Worm (Caenorhabditis elegans) whole organism, L2 larva: ENCODE measurements around the gene fbxb-79.

Experiments used
- C34F6.9 ChIP-seq: fragments of 150-350 bp; optimal IDR thresholded peaks from 2 replicates; lab custom pipeline; 2014; ENCODE audit warnings: missing biosample characterization, missing genetic modification characterization
- F13H6.1 ChIP-seq: sonication (generic microtip); optimal IDR thresholded peaks from 2 replicates; lab custom pipeline; 2016; ENCODE audit warnings: missing genetic modification characterization, missing compliant biosample characterization
- R02D3.7 ChIP-seq: fragments of 150-350 bp; optimal IDR thresholded peaks from 2 replicates; lab custom pipeline; 2014; ENCODE audit warnings: missing biosample characterization, missing genetic modification characterization
- Y55F3AM.14 ChIP-seq: fragments of 200-800 bp; sonication (Bioruptor generic); optimal IDR thresholded peaks from 2 replicates; lab custom pipeline; 2018; ENCODE audit warnings: mild to moderate bottlenecking, missing genetic modification characterization, missing compliant biosample characterization
- alr-1 ChIP-seq: fragments of 150-350 bp; optimal IDR thresholded peaks from 2 replicates; lab custom pipeline; 2014; ENCODE audit warnings: missing biosample characterization, missing genetic modification characterization
- aly-2 ChIP-seq: fragments of 150-350 bp; optimal IDR thresholded peaks from 2 replicates; lab custom pipeline; 2014; ENCODE audit warnings: missing biosample characterization, missing genetic modification characterization
- ama-1 ChIP-seq: fragments of 150-350 bp; optimal IDR thresholded peaks from 2 replicates; lab custom pipeline; 2018; ENCODE audit warnings: inconsistent platforms
- blmp-1 ChIP-seq: sonication (generic microtip); optimal IDR thresholded peaks from 2 replicates; lab custom pipeline; 2017; ENCODE audit warnings: missing genetic modification characterization, mild to moderate bottlenecking, missing compliant biosample characterization, antibody characterized with exemption, moderate library complexity; ENCODE audit not compliant: insufficient read depth
- ceh-16 ChIP-seq: fragments of 150-350 bp; optimal IDR thresholded peaks from 2 replicates; lab custom pipeline; 2014; ENCODE audit warnings: missing biosample characterization, missing genetic modification characterization
- ceh-82 ChIP-seq: fragments of 150-350 bp; optimal IDR thresholded peaks from 2 replicates; lab custom pipeline; 2014; ENCODE audit warnings: missing biosample characterization, missing genetic modification characterization
- crh-2 ChIP-seq: sonication (generic microtip); optimal IDR thresholded peaks from 2 replicates; lab custom pipeline; 2017; ENCODE audit warnings: missing biosample characterization, missing genetic modification characterization
- dmd-4 ChIP-seq: sonication (generic microtip); optimal IDR thresholded peaks from 2 replicates; lab custom pipeline; 2017; ENCODE audit warnings: missing biosample characterization, missing genetic modification characterization
- egl-27 ChIP-seq: sonication (generic microtip); optimal IDR thresholded peaks from 3 replicates; lab custom pipeline; 2017; ENCODE audit warnings: missing biosample characterization, missing genetic modification reagents, missing genetic modification characterization
- elt-1 ChIP-seq: fragments of 150-350 bp; optimal IDR thresholded peaks from 2 replicates; lab custom pipeline; 2014; ENCODE audit warnings: missing biosample characterization, missing genetic modification characterization
- fos-1 ChIP-seq: fragments of 150-350 bp; optimal IDR thresholded peaks from 2 replicates; lab custom pipeline; 2014; ENCODE audit warnings: missing biosample characterization, missing genetic modification characterization
- gmeb-1 ChIP-seq: fragments of 150-350 bp; optimal IDR thresholded peaks from 2 replicates; lab custom pipeline; 2014; ENCODE audit warnings: missing biosample characterization, missing genetic modification characterization
- lin-11 ChIP-seq: fragments of 150-350 bp; sonication (generic microtip); optimal IDR thresholded peaks from 2 replicates; lab custom pipeline; 2014; ENCODE audit warnings: missing biosample characterization, missing genetic modification characterization, inconsistent platforms, mixed read lengths
- lin-13 ChIP-seq: fragments of 150-350 bp; optimal IDR thresholded peaks from 2 replicates; lab custom pipeline; 2014; ENCODE audit warnings: missing biosample characterization, missing genetic modification reagents, missing genetic modification characterization
- mbf-1 ChIP-seq: sonication (generic microtip); optimal IDR thresholded peaks from 2 replicates; lab custom pipeline; 2017; ENCODE audit warnings: missing biosample characterization, missing genetic modification characterization
- mdl-1 ChIP-seq, 2 experiments: fragments of 150-350 bp in 1 of 2; sonication (generic microtip) in 1 of 2; optimal IDR thresholded peaks; 2 replicates each; lab custom pipeline; 2017; ENCODE audit warnings: missing biosample characterization in 2 of 2, missing genetic modification characterization in 2 of 2
- nhr-11 ChIP-seq: fragments of 150-350 bp; optimal IDR thresholded peaks from 2 replicates; lab custom pipeline; 2014; ENCODE audit warnings: missing biosample characterization, missing genetic modification characterization
- nhr-129 ChIP-seq: fragments of 150-350 bp; optimal IDR thresholded peaks from 2 replicates; lab custom pipeline; 2014; ENCODE audit warnings: missing biosample characterization, missing genetic modification characterization
- nhr-21 ChIP-seq: fragments of 150-350 bp; optimal IDR thresholded peaks from 2 replicates; lab custom pipeline; 2014; ENCODE audit warnings: missing biosample characterization, missing genetic modification characterization
- nhr-23 ChIP-seq: fragments of 150-350 bp; optimal IDR thresholded peaks from 2 replicates; lab custom pipeline; 2014; ENCODE audit warnings: missing biosample characterization, missing genetic modification reagents, missing genetic modification characterization
- nhr-237 ChIP-seq: fragments of 150-350 bp; optimal IDR thresholded peaks from 2 replicates; lab custom pipeline; 2014; ENCODE audit warnings: missing biosample characterization, missing genetic modification characterization
- nhr-25 ChIP-seq: fragments of 150-350 bp; sonication (generic microtip); optimal IDR thresholded peaks from 3 replicates; lab custom pipeline; 2014; ENCODE audit warnings: missing biosample characterization, missing genetic modification characterization
- nhr-77 ChIP-seq: fragments of 150-350 bp; optimal IDR thresholded peaks from 2 replicates; lab custom pipeline; 2014; ENCODE audit warnings: missing biosample characterization, missing genetic modification characterization
- sem-4 ChIP-seq: fragments of 150-350 bp; optimal IDR thresholded peaks from 2 replicates; lab custom pipeline; 2014; ENCODE audit warnings: missing biosample characterization, missing genetic modification reagents, missing genetic modification characterization
- skn-1 ChIP-seq: sonication (generic microtip); optimal IDR thresholded peaks from 2 replicates; lab custom pipeline; 2017; ENCODE audit warnings: missing biosample characterization, missing genetic modification characterization
- sma-9 ChIP-seq, 2 experiments: fragments of 150-350 bp in 1 of 2; sonication (generic microtip) in 1 of 2; optimal IDR thresholded peaks; 2 replicates each; lab custom pipeline; 2014 to 2016; ENCODE audit warnings: missing genetic modification characterization in 2 of 2, mild to moderate bottlenecking in 1 of 2, missing biosample characterization in 1 of 2, missing compliant biosample characterization in 1 of 2, missing genetic modification reagents in 1 of 2, moderate library complexity in 1 of 2
- unc-55 ChIP-seq: fragments of 150-350 bp; sonication (generic microtip); optimal IDR thresholded peaks from 3 replicates; lab custom pipeline; 2014; ENCODE audit warnings: missing biosample characterization, missing genetic modification reagents, missing genetic modification characterization
- unc-62 ChIP-seq: fragments of 150-350 bp; optimal IDR thresholded peaks from 2 replicates; lab custom pipeline; 2014; ENCODE audit warnings: missing biosample characterization, missing genetic modification reagents, missing genetic modification characterization
- ztf-11 ChIP-seq: sonication (generic microtip); optimal IDR thresholded peaks from 2 replicates; lab custom pipeline; 2017; ENCODE audit warnings: missing biosample characterization, missing genetic modification characterization
- ztf-4 ChIP-seq: fragments of 150-350 bp; optimal IDR thresholded peaks from 2 replicates; lab custom pipeline; 2014; ENCODE audit warnings: missing biosample characterization, missing genetic modification characterization

The fbxb-79 gene

ce11 chrIV:11164831-11165230, 24.5 kb downstream of the fbxb-79 start, which contains the start of gene C08F8.6:
Gene C08F8.6, minus strand, starts transcription at chrIV:11164931.
- TF ChIP-seq fos-1 (tag; lab: Kevin White, UChicago) (no peak), lin-11 (no peak), mdl-1 (tag; optimal IDR thresholded peaks at IDR 0.05; lab: Kevin White, UChicago) (no peak), lin-13 (GFP tag; lab: Kevin White, UChicago) (no peak), elt-1 (tag; lab: Kevin White, UChicago) (no peak)
- TF ChIP-seq, all 48 proteins: peak for 0

ce11 chrIV:11162451-11162850, 26.9 kb downstream of the fbxb-79 start, which contains the start of gene fbxb-9:
Gene fbxb-9, minus strand, starts transcription at chrIV:11162551.
- TF ChIP-seq sma-9 (GFP tag; optimal IDR thresholded peaks at IDR 0.05; lab: Kevin White, UChicago) (no peak), sma-9 (tag; optimal IDR thresholded peaks at IDR 0.05; lab: Kevin White, UChicago) (no peak), sem-4 (tag; lab: Kevin White, UChicago) (no peak)

ce11 chrIV:11160707-11161106, 28.6 kb downstream of the fbxb-79 start, which contains the start of gene C08F8.15:
Gene C08F8.15, minus strand, starts transcription at chrIV:11160807.
- no peak for TF ChIP-seq nhr-129 (tag; lab: Kevin White, UChicago)
- TF ChIP-seq ama-1 (lab: Kevin White, UChicago), result no peak
- TF ChIP-seq sem-4 (tag; lab: Kevin White, UChicago), result no peak
- no peak for TF ChIP-seq nhr-11 (tag; lab: Kevin White, UChicago)
- no peak for TF ChIP-seq ceh-82 (tag; lab: Kevin White, UChicago)
- TF ChIP-seq lin-11, result no peak
- no peak for TF ChIP-seq mbf-1 (tag; lab: Kevin White, UChicago)
- TF ChIP-seq, all 48 proteins: peak for 0

- no peak for TF ChIP-seq alr-1 (tag; lab: Kevin White, UChicago)
- no peak for TF ChIP-seq fos-1 (tag; lab: Kevin White, UChicago)
- no peak for TF ChIP-seq mdl-1 (tag; optimal IDR thresholded peaks at IDR 0.05; lab: Kevin White, UChicago)
- TF ChIP-seq lin-13 (GFP tag; lab: Kevin White, UChicago), result no peak
- TF ChIP-seq R02D3.7 (tag; lab: Kevin White, UChicago), result no peak
- no peak for TF ChIP-seq C34F6.9 (tag; lab: Kevin White, UChicago)
- no peak for TF ChIP-seq ceh-16
- no peak for TF ChIP-seq elt-1 (tag; lab: Kevin White, UChicago)
- no peak for TF ChIP-seq ceh-82 (tag; lab: Kevin White, UChicago)
- TF ChIP-seq egl-27 (tag; lab: Kevin White, UChicago), result no peak
- no peak for TF ChIP-seq nhr-77
- no peak for TF ChIP-seq blmp-1 (tag; lab: Kevin White, UChicago)
- no peak for TF ChIP-seq F13H6.1 (tag; lab: Kevin White, UChicago)
- TF ChIP-seq skn-1 (tag; lab: Kevin White, UChicago), result no peak
- TF ChIP-seq crh-2, result no peak
Measured at ce11 chrIV:11159886-11160285, 29.4 kb downstream of the fbxb-79 start, which contains the start of gene mboa-4. Gene mboa-4, minus strand, starts transcription at chrIV:11159986.

ce11 chrIV:11156526-11156925, 32.8 kb downstream of the fbxb-79 start:
- TF ChIP-seq unc-55, result no peak
- TF ChIP-seq Y55F3AM.14 (GFP tag; lab: Kevin White, UChicago), result no peak
- TF ChIP-seq sma-9 (GFP tag; optimal IDR thresholded peaks at IDR 0.05; lab: Kevin White, UChicago), result no peak
- TF ChIP-seq sma-9 (tag; optimal IDR thresholded peaks at IDR 0.05; lab: Kevin White, UChicago), result no peak
- TF ChIP-seq nhr-25 (tag; lab: Kevin White, UChicago), result no peak
- TF ChIP-seq fos-1 (tag; lab: Kevin White, UChicago), result no peak
- TF ChIP-seq unc-62, result no peak
- no peak for TF ChIP-seq ztf-11 (tag; lab: Kevin White, UChicago)
- no peak for TF ChIP-seq ceh-16
- TF ChIP-seq aly-2, result no peak
- TF ChIP-seq crh-2, result no peak
- TF ChIP-seq dmd-4 (tag; lab: Kevin White, UChicago), result no peak
- no peak for TF ChIP-seq ztf-4 (tag; lab: Kevin White, UChicago)
- TF ChIP-seq nhr-23, result no peak
- TF ChIP-seq nhr-21 (tag; lab: Kevin White, UChicago), result no peak
- TF ChIP-seq ama-1 (lab: Kevin White, UChicago), result no peak
- TF ChIP-seq nhr-129 (tag; lab: Kevin White, UChicago), result no peak
- no peak for TF ChIP-seq nhr-237 (tag; lab: Kevin White, UChicago)
- TF ChIP-seq gmeb-1 (tag; lab: Kevin White, UChicago), result no peak
- TF ChIP-seq, all 48 proteins: peak for 0
